Fruit fly (Drosophila melanogaster): Measurements from ENCODE around the gene retinin.

The retinin gene

DNA sequence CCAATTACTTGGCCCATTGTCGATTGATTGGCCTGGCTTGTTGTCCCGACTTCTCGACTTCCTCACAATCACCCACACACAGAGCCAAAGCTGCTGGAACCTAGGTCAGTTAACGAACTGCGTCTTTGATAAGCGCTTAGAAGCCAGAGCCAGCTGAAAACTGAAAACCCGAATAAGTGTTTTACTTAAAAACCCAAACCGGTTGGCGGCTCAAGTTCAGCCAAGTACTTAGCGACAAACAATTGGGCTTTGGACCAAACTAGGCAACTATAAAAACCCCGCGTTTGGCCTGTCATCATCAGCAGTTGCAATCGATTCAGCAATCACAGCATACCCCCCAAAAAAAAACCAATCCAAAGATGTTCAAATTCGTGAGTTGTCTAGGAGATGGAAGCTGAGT, 8.4 kb upstream of the retinin start, which contains the start of gene CG13059:
Gene CG13059 (plus strand): TSS at position 301 of the 400 bp plus-strand sequence.
- no peak for TF ChIP-seq dl (GFP tag; optimal IDR thresholded peaks at IDR 0.05; ENCODE audit: insufficient read depth in 1 of 2, partially characterized antibody in 2 of 2)
- no peak for TF ChIP-seq Hnf4 (GFP tag; optimal IDR thresholded peaks at IDR 0.05)
- no peak for TF ChIP-seq fru (GFP tag; optimal IDR thresholded peaks at IDR 0.05)
- no peak for TF ChIP-seq HLH106 (tag; optimal IDR thresholded peaks at IDR 0.05)
- TF ChIP-seq Hr78 (GFP tag; optimal IDR thresholded peaks at IDR 0.05) = no peak
- TF ChIP-seq tai (GFP tag; optimal IDR thresholded peaks at IDR 0.05) = no peak
- TF ChIP-seq CG9705 (GFP tag; optimal IDR thresholded peaks at IDR 0.05) = no peak

DNA sequence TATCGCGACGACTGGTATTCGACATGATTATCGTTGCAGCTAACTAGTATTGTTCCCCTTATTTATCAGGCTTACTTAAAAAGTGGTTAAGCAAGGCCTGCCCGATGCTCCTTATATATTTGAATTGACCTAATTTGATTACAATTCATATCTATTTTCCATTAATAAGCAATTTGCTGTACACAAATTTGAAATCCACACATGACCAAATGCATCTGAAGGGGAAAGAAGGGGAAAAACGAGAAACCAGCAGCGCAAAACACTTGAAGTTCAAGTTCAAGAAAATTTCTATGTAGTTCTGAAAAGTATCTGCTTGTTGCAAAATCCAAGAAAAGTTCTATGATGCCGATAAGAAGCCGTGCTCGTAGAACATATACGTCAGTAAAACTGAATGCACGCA, 5.1 kb upstream of the retinin start, which contains the start of the genes CG13040 and CG13039:
Gene CG13040 (minus strand): TSS at position 101 of the 400 bp plus-strand sequence.
Gene CG13039 (minus strand): TSS at position 106 of the 400 bp plus-strand sequence.
- TF ChIP-seq Hr78 (GFP tag; optimal IDR thresholded peaks at IDR 0.05) (no peak), N (GFP tag; optimal IDR thresholded peaks at IDR 0.05) (no peak), Sp1 (GFP tag; optimal IDR thresholded peaks at IDR 0.05) (no peak), sage (GFP tag; optimal IDR thresholded peaks at IDR 0.05) (no peak), pan (optimal IDR thresholded peaks at IDR 0.05) (no peak), h (GFP tag; optimal IDR thresholded peaks at IDR 0.05) (no peak), CrebA (GFP tag; optimal IDR thresholded peaks at IDR 0.05; ENCODE audit: borderline replicate concordance) (no peak), Hnf4 (GFP tag; optimal IDR thresholded peaks at IDR 0.05) (no peak), CG32264 (GFP tag; optimal IDR thresholded peaks at IDR 0.05) (no peak), rgr (GFP tag; optimal IDR thresholded peaks at IDR 0.05) (no peak), CG9705 (GFP tag; optimal IDR thresholded peaks at IDR 0.05) (no peak), dl (GFP tag; optimal IDR thresholded peaks at IDR 0.05; ENCODE audit: insufficient read depth in 1 of 2, partially characterized antibody in 2 of 2) (no peak), Dif (GFP tag; optimal IDR thresholded peaks at IDR 0.05; ENCODE audit: partially characterized antibody) (no peak)

DNA sequence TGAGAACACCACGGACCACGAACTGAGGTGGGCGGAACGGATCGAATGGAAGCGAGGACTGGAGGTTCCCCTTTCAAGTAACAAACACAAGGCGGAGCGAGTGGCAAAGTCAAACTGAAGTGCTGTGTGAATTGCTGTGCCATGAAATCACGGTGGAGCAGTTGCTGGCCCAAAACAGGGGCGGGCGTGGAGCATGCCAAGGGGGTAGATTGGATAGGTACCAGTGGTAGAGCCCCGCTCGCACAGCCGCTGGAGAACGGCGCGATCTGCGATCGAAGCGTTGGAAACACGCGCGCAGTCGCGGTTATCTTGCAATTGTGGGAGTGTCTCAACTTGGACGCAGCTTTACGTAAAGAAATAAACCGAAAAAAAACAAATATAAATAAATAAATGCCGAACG, 4.0 kb upstream of the retinin start, which contains the start of gene CG13038:
Gene CG13038 (minus strand): TSS at position 118 of the 400 bp plus-strand sequence.
- TF ChIP-seq OdsH (GFP tag; optimal IDR thresholded peaks at IDR 0.05) (no peak), fru (GFP tag; optimal IDR thresholded peaks at IDR 0.05) (peak; percentile 7), woc (GFP tag; optimal IDR thresholded peaks at IDR 0.05) (no peak), Dif (GFP tag; optimal IDR thresholded peaks at IDR 0.05; ENCODE audit: partially characterized antibody) (no peak), dl (GFP tag; optimal IDR thresholded peaks at IDR 0.05; ENCODE audit: insufficient read depth in 1 of 2, partially characterized antibody in 2 of 2) (no peak), sv (GFP tag; optimal IDR thresholded peaks at IDR 0.05) (no peak), brk (GFP tag; optimal IDR thresholded peaks at IDR 0.05) (no peak), h (GFP tag; optimal IDR thresholded peaks at IDR 0.05) (peak; percentile 8), CrebA (GFP tag; optimal IDR thresholded peaks at IDR 0.05; ENCODE audit: borderline replicate concordance) (no peak)

DNA sequence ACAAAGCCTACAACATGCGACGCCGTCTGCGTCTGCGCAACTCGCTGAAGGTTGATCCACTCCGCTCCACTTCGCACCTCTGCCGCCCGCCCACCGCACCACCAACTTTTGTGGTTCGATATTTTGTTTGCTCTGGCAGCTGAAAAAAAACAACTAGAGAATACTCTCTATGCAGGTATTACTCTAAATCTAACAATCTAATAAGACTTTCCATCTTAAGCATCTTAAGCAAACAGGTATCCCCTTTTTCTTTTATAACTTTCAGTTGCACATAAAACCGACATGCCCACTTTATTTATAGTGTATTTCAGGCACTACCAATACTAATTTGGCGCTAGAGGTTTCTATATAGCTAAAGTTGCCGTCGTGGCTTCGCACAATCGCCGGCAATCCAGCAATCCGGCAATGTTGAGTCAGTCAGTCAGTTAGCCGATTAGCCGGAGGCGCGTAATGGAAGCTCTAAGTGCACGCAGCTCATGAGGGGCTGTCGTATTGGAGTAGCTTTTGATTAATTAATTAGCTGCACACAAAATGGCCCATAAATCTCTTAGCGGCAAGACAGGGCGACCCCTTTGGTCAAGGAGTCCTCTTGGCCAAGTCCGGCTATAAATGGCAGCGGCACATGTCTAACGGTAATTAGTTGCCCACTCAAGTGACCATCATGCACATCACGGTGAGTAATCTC, 3.4 kb upstream of the retinin start, which contains the start of gene CG13058:
Gene CG13058 (plus strand): TSS at position 635 of the 685 bp plus-strand sequence.
- no peak for TF ChIP-seq Abd-B (GFP tag; optimal IDR thresholded peaks at IDR 0.05)
- TF ChIP-seq sv (GFP tag; optimal IDR thresholded peaks at IDR 0.05) = peak; percentile 50
- TF ChIP-seq GATAd (GFP tag; optimal IDR thresholded peaks at IDR 0.05) = no peak
- no peak for TF ChIP-seq HLH106 (tag; optimal IDR thresholded peaks at IDR 0.05)

DNA sequence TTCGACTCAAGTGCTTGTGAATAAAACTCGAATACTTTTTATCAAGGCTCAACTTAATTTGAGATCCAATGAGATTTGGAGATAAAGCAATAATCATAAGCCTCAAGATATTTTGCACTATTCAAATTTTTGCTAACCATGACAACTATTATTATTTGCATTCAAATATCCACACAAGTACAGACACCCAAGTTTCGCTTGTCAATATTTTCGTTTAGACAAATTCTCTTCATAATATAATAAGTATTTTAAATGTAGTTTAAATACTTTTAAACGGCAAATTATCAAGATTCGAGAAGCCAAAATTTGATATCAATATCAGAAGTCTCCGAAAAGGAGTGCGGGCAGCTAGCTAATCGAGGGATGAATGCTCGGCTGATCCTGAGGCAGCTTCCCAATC, 2.2 kb upstream of the retinin start, which contains the start of gene CG33061:
Gene CG33061 (plus strand): TSS at position 301 of the 400 bp plus-strand sequence.
- no peak for TF ChIP-seq tai (GFP tag; optimal IDR thresholded peaks at IDR 0.05)
- TF ChIP-seq pan (optimal IDR thresholded peaks at IDR 0.05) = no peak
- no peak for TF ChIP-seq CG32264 (GFP tag; optimal IDR thresholded peaks at IDR 0.05)
- no peak for TF ChIP-seq Jra (GFP tag; optimal IDR thresholded peaks at IDR 0.05)
- TF ChIP-seq lola (GFP tag; optimal IDR thresholded peaks at IDR 0.05) = no peak
- TF ChIP-seq Abd-B (GFP tag; optimal IDR thresholded peaks at IDR 0.05) = no peak
- TF ChIP-seq br (GFP tag; optimal IDR thresholded peaks at IDR 0.05) = no peak
- no peak for TF ChIP-seq Mio (GFP tag; optimal IDR thresholded peaks at IDR 0.05)
- no peak for TF ChIP-seq GATAd (GFP tag; optimal IDR thresholded peaks at IDR 0.05)
- TF ChIP-seq ey (GFP tag; optimal IDR thresholded peaks at IDR 0.05) = no peak
- TF ChIP-seq Dfd (GFP tag; optimal IDR thresholded peaks at IDR 0.05) = no peak
- TF ChIP-seq Sp1 (GFP tag; optimal IDR thresholded peaks at IDR 0.05) = no peak
- TF ChIP-seq Vsx2 (GFP tag; optimal IDR thresholded peaks at IDR 0.05; ENCODE audit: partially characterized antibody) = no peak
- no peak for TF ChIP-seq N (GFP tag; optimal IDR thresholded peaks at IDR 0.05)
- no peak for TF ChIP-seq Hr78 (GFP tag; optimal IDR thresholded peaks at IDR 0.05)
- TF ChIP-seq fru (GFP tag; optimal IDR thresholded peaks at IDR 0.05) = no peak
- TF ChIP-seq foxo (GFP tag; optimal IDR thresholded peaks at IDR 0.05) = no peak
